Worm (Caenorhabditis elegans): ENCODE data around the gene sri-24.
A peak's percentile ranks its signal among the peaks of the same experiment; 100 is the strongest.

ce11 chrV:15189567-15189966 lies 22.4 kb upstream of the sri-24 start, which contains the start of gene cyn-3:
- peak; percentile 85 for TF ChIP-seq nhr-90 (tag; optimal IDR thresholded peaks at IDR 0.05; ENCODE audit: poor library complexity)
- peak; percentile 91 to 100 for TF ChIP-seq efl-1 (optimal IDR thresholded peaks at IDR 0.05)
- TF ChIP-seq efl-1 (GFP tag; optimal IDR thresholded peaks at IDR 0.05 in 1 of 2) = peak; percentile 99 to 100
- TF ChIP-seq snpc-4 (tag; optimal IDR thresholded peaks at IDR 0.05) = peak; percentile 74
- TF ChIP-seq ceh-82 (tag; optimal IDR thresholded peaks at IDR 0.05) = peak; percentile 80 to 95 (median 81)
- TF ChIP-seq dpl-1 (GFP tag; optimal IDR thresholded peaks at IDR 0.05) = peak; percentile 99
- peak; percentile 92 for TF ChIP-seq mep-1 (tag; optimal IDR thresholded peaks at IDR 0.05)

Data from whole organism, L1 larva.